Worm (Caenorhabditis elegans) whole organism, late embryonic: ENCODE data around the gene Y6D1A.1.

ENCODE experiments used
- C38D4.7 ChIP-seq: fragments of 200-800 bp; sonication (Bioruptor generic); optimal IDR thresholded peaks from 2 replicates; lab custom pipeline; 2018; ENCODE audit warnings: mild to moderate bottlenecking, missing genetic modification characterization, moderate library complexity, missing compliant biosample characterization
- ceh-19 ChIP-seq: fragments of 200-800 bp; sonication (Bioruptor generic); optimal IDR thresholded peaks from 2 replicates; lab custom pipeline; 2018; ENCODE audit warnings: mild to moderate bottlenecking, missing genetic modification characterization, missing compliant biosample characterization
- ceh-45 ChIP-seq: fragments of 200-800 bp; sonication (Bioruptor generic); IDR thresholded peaks from 2 replicates; pipeline ENCODE4 v1.3.6; 2022; ENCODE audit warnings: missing genetic modification reagents, missing genetic modification characterization, missing compliant biosample characterization
- fkh-6 ChIP-seq: sonication (generic microtip); optimal IDR thresholded peaks from 2 replicates; lab custom pipeline; 2016; ENCODE audit warnings: missing genetic modification characterization, missing compliant biosample characterization
- hlh-15 ChIP-seq: sonication (generic microtip); optimal IDR thresholded peaks from 2 replicates; lab custom pipeline; 2016; ENCODE audit warnings: missing genetic modification characterization, missing compliant biosample characterization
- madf-2 ChIP-seq: sonication (generic microtip); optimal IDR thresholded peaks from 2 replicates; lab custom pipeline; 2017; ENCODE audit warnings: missing genetic modification characterization, missing compliant biosample characterization
- nfya-1 ChIP-seq: sonication (generic microtip); optimal IDR thresholded peaks from 2 replicates; lab custom pipeline; 2017; ENCODE audit warnings: missing genetic modification characterization, mild to moderate bottlenecking, missing compliant biosample characterization, antibody characterized with exemption, moderate library complexity
- pax-1 ChIP-seq: fragments of 150-350 bp; optimal IDR thresholded peaks from 2 replicates; lab custom pipeline; 2014; ENCODE audit warnings: missing biosample characterization, missing genetic modification characterization
- pha-4 ChIP-seq: fragments of 150-350 bp; optimal IDR thresholded peaks from 2 replicates; lab custom pipeline; 2018; ENCODE audit warnings: missing biosample characterization, missing genetic modification reagents, missing genetic modification characterization
- unc-86 ChIP-seq: sonication (generic microtip); optimal IDR thresholded peaks from 2 replicates; lab custom pipeline; 2016; ENCODE audit warnings: missing genetic modification characterization, missing compliant biosample characterization

- TF ChIP-seq fkh-6 (tag; lab: Kevin White, UChicago) (no peak), nfya-1 (tag; lab: Kevin White, UChicago) (no peak), C38D4.7 (GFP tag; lab: Kevin White, UChicago) (no peak), hlh-15 (tag; lab: Kevin White, UChicago) (no peak), madf-2 (tag; lab: Kevin White, UChicago) (no peak), unc-86 (tag; lab: Kevin White, UChicago) (no peak), ceh-19 (GFP tag; lab: Kevin White, UChicago) (no peak), pha-4 (tag; lab: Kevin White, UChicago) (no peak), pax-1 (tag; lab: Kevin White, UChicago) (no peak), ceh-45 (GFP tag; lab: Robert Waterston, UW) (no peak)
These were observed 31.3 kb upstream of the Y6D1A.1 start for ce11 chrII:11854749-11855148.
